Worm (Caenorhabditis elegans) whole organism, mixed stage, embryonic: ENCODE results near the gene srz-69.
"Not testable (repeated sequence)": the region's sequence is repeated elsewhere in the genome, so short reads cannot be mapped to it uniquely, and the experiment has no call there.

Experiments
- bed-3 ChIP-seq: fragments of 200-800 bp; sonication (Bioruptor generic); optimal IDR thresholded peaks from 3 replicates; lab custom pipeline; 2018; ENCODE audit warnings: mild to moderate bottlenecking, missing genetic modification characterization, moderate library complexity, missing compliant biosample characterization
- blmp-1 ChIP-seq: fragments of 150-350 bp; optimal IDR thresholded peaks from 2 replicates; lab custom pipeline; 2014; ENCODE audit warnings: missing biosample characterization, missing genetic modification characterization
- ceh-43 ChIP-seq: fragments of 200-800 bp; sonication (Bioruptor generic); optimal IDR thresholded peaks from 2 replicates; lab custom pipeline; 2018; ENCODE audit warnings: mild to moderate bottlenecking, missing genetic modification characterization, moderate library complexity, missing compliant biosample characterization
- ceh-83 ChIP-seq: fragments of 200-800 bp; sonication (Bioruptor generic); optimal IDR thresholded peaks from 2 replicates; lab custom pipeline; 2018; ENCODE audit warnings: mild to moderate bottlenecking, missing genetic modification characterization, missing compliant biosample characterization
- ces-1 ChIP-seq: fragments of 150-350 bp; optimal IDR thresholded peaks from 2 replicates; lab custom pipeline; 2014; ENCODE audit warnings: missing biosample characterization, missing genetic modification reagents, missing genetic modification characterization
- cnd-1 ChIP-seq: fragments of 200-800 bp; sonication (Bioruptor generic); optimal IDR thresholded peaks from 2 replicates; lab custom pipeline; 2018; ENCODE audit warnings: mild to moderate bottlenecking, missing genetic modification characterization, missing compliant biosample characterization
- drap-1 ChIP-seq: fragments of 200-800 bp; sonication (Bioruptor generic); optimal IDR thresholded peaks from 3 replicates; lab custom pipeline; 2018; ENCODE audit warnings: mild to moderate bottlenecking, missing genetic modification characterization, missing compliant biosample characterization
- elt-1 ChIP-seq: sonication (generic microtip); optimal IDR thresholded peaks from 2 replicates; lab custom pipeline; 2017; ENCODE audit warnings: missing genetic modification characterization, mild to moderate bottlenecking, missing compliant biosample characterization, antibody characterized with exemption, moderate library complexity, borderline replicate concordance; ENCODE audit not compliant: insufficient read depth
- elt-3 ChIP-seq: fragments of 150-350 bp; optimal IDR thresholded peaks from 2 replicates; lab custom pipeline; 2014; ENCODE audit warnings: missing biosample characterization, missing genetic modification characterization
- flh-1 ChIP-seq: fragments of 200-800 bp; sonication (Bioruptor generic); optimal IDR thresholded peaks from 2 replicates; lab custom pipeline; 2018; ENCODE audit warnings: mild to moderate bottlenecking, missing genetic modification characterization, moderate library complexity, missing compliant biosample characterization
- ham-2 ChIP-seq: fragments of 200-800 bp; sonication (Bioruptor generic); optimal IDR thresholded peaks from 2 replicates; lab custom pipeline; 2018; ENCODE audit warnings: mild to moderate bottlenecking, missing genetic modification characterization, missing compliant biosample characterization
- hlh-1 ChIP-seq: fragments of 150-350 bp; optimal IDR thresholded peaks from 2 replicates; lab custom pipeline; 2014; ENCODE audit warnings: missing biosample characterization, missing genetic modification reagents, missing genetic modification characterization
- lin-32 ChIP-seq: fragments of 200-800 bp; sonication (Bioruptor generic); optimal IDR thresholded peaks from 2 replicates; lab custom pipeline; 2018; ENCODE audit warnings: mild to moderate bottlenecking, missing genetic modification characterization, missing compliant biosample characterization
- lsy-2 ChIP-seq: fragments of 150-350 bp; optimal IDR thresholded peaks from 2 replicates; lab custom pipeline; 2014; ENCODE audit warnings: missing biosample characterization, missing genetic modification characterization
- mab-5 ChIP-seq: fragments of 150-350 bp; optimal IDR thresholded peaks from 2 replicates; lab custom pipeline; 2014; ENCODE audit warnings: missing biosample characterization, missing genetic modification characterization
- mep-1 ChIP-seq: fragments of 150-350 bp; optimal IDR thresholded peaks from 2 replicates; lab custom pipeline; 2017; ENCODE audit warnings: missing biosample characterization, missing genetic modification reagents, missing genetic modification characterization, inconsistent platforms
- mls-2 ChIP-seq: sonication (generic microtip); optimal IDR thresholded peaks from 2 replicates; lab custom pipeline; 2016; ENCODE audit warnings: mild to moderate bottlenecking, missing genetic modification characterization, moderate library complexity, missing compliant biosample characterization
- nhr-12 ChIP-seq: fragments of 150-350 bp; optimal IDR thresholded peaks from 2 replicates; lab custom pipeline; 2014; ENCODE audit warnings: missing biosample characterization, missing genetic modification characterization
- nhr-2 ChIP-seq: fragments of 150-350 bp; optimal IDR thresholded peaks from 2 replicates; lab custom pipeline; 2014; ENCODE audit warnings: missing biosample characterization, missing genetic modification characterization
- nhr-237 ChIP-seq: fragments of 150-350 bp; optimal IDR thresholded peaks from 2 replicates; lab custom pipeline; 2014; ENCODE audit warnings: missing biosample characterization, missing genetic modification characterization
- nhr-28 ChIP-seq: fragments of 150-350 bp; optimal IDR thresholded peaks from 2 replicates; lab custom pipeline; 2014; ENCODE audit warnings: missing biosample characterization, missing genetic modification characterization
- nhr-76 ChIP-seq: sonication (generic microtip); optimal IDR thresholded peaks from 2 replicates; lab custom pipeline; 2017; ENCODE audit warnings: missing biosample characterization, missing genetic modification characterization
- pha-4 ChIP-seq: fragments of 150-350 bp; optimal IDR thresholded peaks from 2 replicates; lab custom pipeline; 2018; ENCODE audit warnings: missing biosample characterization, missing genetic modification reagents, missing genetic modification characterization
- sem-2 ChIP-seq: fragments of 200-800 bp; sonication (Bioruptor generic); optimal IDR thresholded peaks from 2 replicates; lab custom pipeline; 2018; ENCODE audit warnings: mild to moderate bottlenecking, missing genetic modification characterization, missing compliant biosample characterization
- snpc-4 ChIP-seq: fragments of 150-350 bp; optimal IDR thresholded peaks from 2 replicates; lab custom pipeline; 2014; ENCODE audit warnings: missing biosample characterization, missing genetic modification characterization
- sptf-1 ChIP-seq: sonication (generic microtip); optimal IDR thresholded peaks from 2 replicates; lab custom pipeline; 2017; ENCODE audit warnings: mild to moderate bottlenecking, missing genetic modification characterization, moderate library complexity, missing compliant biosample characterization
- tbx-8 ChIP-seq: fragments of 200-800 bp; sonication (Bioruptor generic); optimal IDR thresholded peaks from 2 replicates; lab custom pipeline; 2018; ENCODE audit warnings: mild to moderate bottlenecking, missing genetic modification characterization, moderate library complexity, missing compliant biosample characterization
- unc-120 ChIP-seq: sonication (generic microtip); optimal IDR thresholded peaks from 2 replicates; lab custom pipeline; 2017; ENCODE audit warnings: missing genetic modification characterization, missing compliant biosample characterization; ENCODE audit not compliant: poor library complexity, severe bottlenecking
- unc-39 ChIP-seq: fragments of 150-350 bp; optimal IDR thresholded peaks from 2 replicates; lab custom pipeline; 2014; ENCODE audit warnings: missing biosample characterization, missing genetic modification characterization
- unc-62 ChIP-seq: fragments of 150-350 bp; optimal IDR thresholded peaks from 2 replicates; lab custom pipeline; 2014; ENCODE audit warnings: missing biosample characterization, missing genetic modification reagents, missing genetic modification characterization
- ztf-11 ChIP-seq: fragments of 150-350 bp; optimal IDR thresholded peaks from 2 replicates; lab custom pipeline; 2014; ENCODE audit warnings: missing biosample characterization, missing genetic modification characterization

srz-69 gene

DNA sequence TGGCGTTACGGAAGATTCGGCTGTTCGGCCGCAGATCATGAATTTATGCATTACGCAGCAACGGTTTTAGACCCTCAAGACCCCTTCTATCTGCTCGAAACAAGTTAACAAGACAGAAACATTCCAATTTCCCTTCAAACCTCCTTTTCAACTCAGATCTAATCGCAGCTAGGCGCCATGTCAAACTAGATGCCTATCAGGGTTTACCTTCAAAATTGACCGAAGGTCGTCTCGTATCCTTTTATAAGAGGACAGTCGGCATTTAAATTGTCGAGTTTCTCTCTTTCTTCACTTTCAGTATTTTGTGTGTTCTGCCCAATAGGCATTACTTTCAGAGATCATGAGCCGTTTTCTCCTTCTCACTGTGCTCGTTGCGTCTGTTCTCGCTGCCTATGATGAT lies 39.0 kb downstream of the srz-69 start, which contains the start of gene grd-13:
Gene grd-13, plus strand, starts transcription at position 291 of the 400 bp plus-strand sequence.
- no peak for TF ChIP-seq snpc-4 (tag; lab: Kevin White, UChicago)
- TF ChIP-seq unc-62 (GFP tag; lab: Kevin White, UChicago): no peak
- TF ChIP-seq nhr-12 (tag; lab: Kevin White, UChicago): no peak
- TF ChIP-seq nhr-76 (tag; lab: Kevin White, UChicago): no peak
- no peak for TF ChIP-seq nhr-237 (tag; lab: Kevin White, UChicago)
- no peak for TF ChIP-seq ztf-11 (tag; lab: Kevin White, UChicago)
- no peak for TF ChIP-seq unc-120
- no peak for TF ChIP-seq tbx-8 (GFP tag; lab: Kevin White, UChicago)
- no peak for TF ChIP-seq mab-5 (tag; lab: Kevin White, UChicago)
- no peak for TF ChIP-seq ham-2
- no peak for TF ChIP-seq ceh-83 (GFP tag; lab: Kevin White, UChicago)
- TF ChIP-seq, all 35 proteins: peak for 0

- no peak for TF ChIP-seq nhr-76 (tag; lab: Kevin White, UChicago)
- TF ChIP-seq nhr-12 (tag; lab: Kevin White, UChicago): no peak
- TF ChIP-seq ceh-43 (GFP tag; lab: Kevin White, UChicago): no peak
- TF ChIP-seq cnd-1 (tag; lab: Kevin White, UChicago): no peak
- TF ChIP-seq ces-1: no peak
- TF ChIP-seq mep-1 (tag; lab: Kevin White, UChicago): no peak
- TF ChIP-seq nhr-237 (tag; lab: Kevin White, UChicago): no peak
- TF ChIP-seq ham-2: no peak
- no peak for TF ChIP-seq lin-32 (GFP tag; lab: Kevin White, UChicago)
- no peak for TF ChIP-seq elt-1 (tag; lab: Kevin White, UChicago)
- no peak for TF ChIP-seq pha-4 (tag; lab: Kevin White, UChicago)
- no peak for TF ChIP-seq sptf-1 (tag; lab: Kevin White, UChicago)
- no peak for TF ChIP-seq hlh-1 (tag; lab: Kevin White, UChicago)
- TF ChIP-seq bed-3 (GFP tag; lab: Kevin White, UChicago): no peak
- no peak for TF ChIP-seq sem-2 (GFP tag; lab: Kevin White, UChicago)
- TF ChIP-seq nhr-28 (tag; lab: Kevin White, UChicago): no peak
- no peak for TF ChIP-seq blmp-1 (tag; lab: Kevin White, UChicago)
- no peak for TF ChIP-seq tbx-8 (GFP tag; lab: Kevin White, UChicago)
- TF ChIP-seq unc-39 (tag; lab: Kevin White, UChicago): no peak
- no peak for TF ChIP-seq lsy-2 (tag; lab: Kevin White, UChicago)
These were observed 41.0 kb downstream of the srz-69 start, which contains the start of gene srz-32 for ce11 chrIV:3436021-3436420. TSS of gene srz-32 (plus strand) at chrIV:3436321.

ce11 chrIV:3433387-3433786 lies 43.6 kb downstream of the srz-69 start, which contains the start of gene C04C3.7:
TSS of gene C04C3.7 (minus strand) at chrIV:3433487.
- TF ChIP-seq mep-1 (tag; lab: Kevin White, UChicago); ceh-43 (GFP tag; lab: Kevin White, UChicago); ceh-83 (GFP tag; lab: Kevin White, UChicago): not testable (repeated sequence)

DNA sequence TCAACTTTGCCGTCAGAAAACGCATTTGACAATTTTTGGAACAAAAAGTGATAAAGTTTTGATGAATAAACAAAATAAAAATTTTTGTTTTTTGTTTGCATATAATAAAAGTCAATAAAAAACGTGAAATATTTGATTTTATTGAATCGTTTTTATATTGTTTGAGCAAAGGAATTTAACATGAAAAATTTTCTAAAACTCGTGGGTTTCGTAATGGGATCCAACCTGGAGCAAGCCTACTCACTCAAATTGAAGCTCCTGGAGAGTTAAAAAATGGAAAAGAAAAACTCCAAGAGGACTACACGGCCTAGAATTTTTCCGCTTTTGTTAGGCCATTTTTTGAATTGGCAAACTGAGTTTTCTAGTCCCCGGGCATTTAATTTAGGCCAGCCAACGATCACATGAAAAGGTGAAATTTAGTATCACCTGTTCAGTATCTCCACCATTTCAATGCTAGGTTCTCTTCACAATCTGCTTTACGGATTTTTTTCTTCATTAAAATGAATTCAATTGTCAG lies 48.5 kb downstream of the srz-69 start, which contains the start of the genes C04C3.9 and srz-60:
Gene C04C3.9, minus strand, starts transcription at position 101 of the 517 bp plus-strand sequence.
Gene srz-60, plus strand, starts transcription at position 467 of the 517 bp plus-strand sequence.
- TF ChIP-seq ceh-43 (GFP tag; lab: Kevin White, UChicago): no peak
- TF ChIP-seq nhr-237 (tag; lab: Kevin White, UChicago): no peak
- no peak for TF ChIP-seq ztf-11 (tag; lab: Kevin White, UChicago)
- no peak for TF ChIP-seq elt-3 (tag; lab: Kevin White, UChicago)
- TF ChIP-seq unc-120: no peak
- no peak for TF ChIP-seq bed-3 (GFP tag; lab: Kevin White, UChicago)
- TF ChIP-seq sptf-1 (tag; lab: Kevin White, UChicago): no peak
- TF ChIP-seq mep-1 (tag; lab: Kevin White, UChicago): no peak
- TF ChIP-seq mls-2 (tag; lab: Kevin White, UChicago): no peak
- no peak for TF ChIP-seq mab-5 (tag; lab: Kevin White, UChicago)
- TF ChIP-seq flh-1 (GFP tag; lab: Kevin White, UChicago): no peak
- no peak for TF ChIP-seq ham-2
- no peak for TF ChIP-seq nhr-2 (tag; lab: Kevin White, UChicago)
- TF ChIP-seq cnd-1 (tag; lab: Kevin White, UChicago): no peak
- TF ChIP-seq drap-1: no peak
- TF ChIP-seq lin-32 (GFP tag; lab: Kevin White, UChicago): no peak
